Fruit fly (Drosophila melanogaster) whole organism, embryonic: Measurements from ENCODE around the gene CG31792.

ENCODE experiments used
- Ada2b ChIP-seq: fragments of 200-800 bp; sonication (Bioruptor generic); IDR thresholded peaks from 2 replicates; pipeline ENCODE4 v1.3.6; 2022; ENCODE audit warnings: missing biosample characterization, missing genetic modification characterization
- B-H2 ChIP-seq: fragments of 200-800 bp; sonication (Bioruptor generic); optimal IDR thresholded peaks from 2 replicates; lab custom pipeline; 2018; ENCODE audit warnings: missing biosample characterization, mild to moderate bottlenecking, missing genetic modification characterization
- CG1024 ChIP-seq: fragments of 200-800 bp; sonication (Bioruptor generic); IDR thresholded peaks from 2 replicates; pipeline ENCODE4 v1.3.6; 2022; ENCODE audit warnings: missing biosample characterization, missing genetic modification characterization
- CG12219 ChIP-seq: fragments of 200-800 bp; sonication (Bioruptor generic); optimal IDR thresholded peaks from 3 replicates; lab custom pipeline; 2018; ENCODE audit warnings: missing biosample characterization, mild to moderate bottlenecking, missing genetic modification characterization
- CG12659 ChIP-seq: fragments of 200-800 bp; sonication (Bioruptor generic); optimal IDR thresholded peaks from 3 replicates; lab custom pipeline; 2017; ENCODE audit warnings: mild to moderate bottlenecking, missing biosample characterization, missing genetic modification reagents, missing genetic modification characterization
- CG13287 ChIP-seq: fragments of 200-800 bp; sonication (Bioruptor generic); IDR thresholded peaks from 2 replicates; pipeline ENCODE4 v1.3.6; 2022; ENCODE audit warnings: missing biosample characterization, missing genetic modification characterization; ENCODE audit not compliant: partially characterized antibody
- CG13424 ChIP-seq: fragments of 200-800 bp; sonication (Bioruptor generic); optimal IDR thresholded peaks from 2 replicates; lab custom pipeline; 2019; ENCODE audit warnings: missing biosample characterization, mild to moderate bottlenecking, missing genetic modification characterization, moderate library complexity
- CG13894 ChIP-seq: fragments of 200-800 bp; sonication (Bioruptor generic); optimal IDR thresholded peaks from 3 replicates; lab custom pipeline; 2018; ENCODE audit warnings: missing biosample characterization, mild to moderate bottlenecking, missing genetic modification characterization, moderate library complexity
- CG1529 ChIP-seq: fragments of 200-800 bp; sonication (Bioruptor generic); optimal IDR thresholded peaks from 3 replicates; lab custom pipeline; 2018; ENCODE audit warnings: missing biosample characterization, missing genetic modification characterization
- CG1647 ChIP-seq: fragments of 200-800 bp; sonication (Bioruptor generic); optimal IDR thresholded peaks from 3 replicates; lab custom pipeline; 2016; ENCODE audit warnings: missing biosample characterization, missing genetic modification characterization
- CG17385 ChIP-seq: fragments of 200-800 bp; sonication (Bioruptor generic); optimal IDR thresholded peaks from 3 replicates; lab custom pipeline; 2018; ENCODE audit warnings: missing biosample characterization, mild to moderate bottlenecking, missing genetic modification characterization
- CG17912 ChIP-seq: fragments of 200-800 bp; sonication (Bioruptor generic); optimal IDR thresholded peaks from 2 replicates; lab custom pipeline; 2018; ENCODE audit warnings: missing biosample characterization, mild to moderate bottlenecking, missing genetic modification characterization
- CG31388 ChIP-seq: fragments of 200-800 bp; sonication (Bioruptor generic); optimal IDR thresholded peaks from 2 replicates; lab custom pipeline; 2016; ENCODE audit warnings: missing biosample characterization, missing genetic modification characterization
- CG3726 ChIP-seq: fragments of 200-800 bp; sonication (Bioruptor generic); IDR thresholded peaks from 3 replicates; pipeline ENCODE4, ENCODE4 v1.3.6; 2022; ENCODE audit warnings: missing biosample characterization, missing genetic modification characterization
- CG4282 ChIP-seq: fragments of 200-800 bp; sonication (Bioruptor generic); optimal IDR thresholded peaks from 2 replicates; lab custom pipeline; 2016; ENCODE audit warnings: missing biosample characterization, missing genetic modification characterization
- CG4360 ChIP-seq: fragments of 200-800 bp; sonication (Bioruptor generic); IDR thresholded peaks from 2 replicates; pipeline ENCODE4 v1.3.6; 2022; ENCODE audit warnings: missing biosample characterization, missing genetic modification characterization
- CG4854 ChIP-seq: fragments of 200-800 bp; sonication (Bioruptor generic); optimal IDR thresholded peaks from 2 replicates; lab custom pipeline; 2016; ENCODE audit warnings: missing biosample characterization, missing genetic modification characterization, inconsistent platforms
- CG6175 ChIP-seq: fragments of 200-800 bp; sonication (Bioruptor generic); IDR thresholded peaks from 3 replicates; pipeline ENCODE4 v1.3.6; 2022; ENCODE audit warnings: missing biosample characterization, missing genetic modification characterization
- CG7839 ChIP-seq: fragments of 200-800 bp; sonication (Bioruptor generic); optimal IDR thresholded peaks from 3 replicates; lab custom pipeline; 2018; ENCODE audit warnings: missing biosample characterization, mild to moderate bottlenecking, missing genetic modification characterization, moderate library complexity
- CG8089 ChIP-seq: fragments of 200-800 bp; sonication (Bioruptor generic); optimal IDR thresholded peaks from 3 replicates; lab custom pipeline; 2016; ENCODE audit warnings: missing biosample characterization, missing genetic modification characterization
- CG9437 ChIP-seq: fragments of 200-800 bp; sonication (Bioruptor generic); optimal IDR thresholded peaks from 2 replicates; lab custom pipeline; 2018; ENCODE audit warnings: missing biosample characterization, mild to moderate bottlenecking, missing genetic modification characterization
- CG9797 ChIP-seq: fragments of 200-800 bp; sonication (Bioruptor generic); optimal IDR thresholded peaks from 3 replicates; lab custom pipeline; 2018; ENCODE audit warnings: missing biosample characterization, mild to moderate bottlenecking, missing genetic modification characterization
- CoRest ChIP-seq: fragments of 200-800 bp; sonication (Bioruptor generic); optimal IDR thresholded peaks from 3 replicates; lab custom pipeline; 2018; ENCODE audit warnings: missing biosample characterization, mild to moderate bottlenecking, missing genetic modification characterization, moderate library complexity
- Dip3 ChIP-seq: fragments of 200-800 bp; sonication (Bioruptor generic); optimal IDR thresholded peaks from 3 replicates; lab custom pipeline; 2016; ENCODE audit warnings: missing biosample characterization, missing genetic modification characterization
- Dref ChIP-seq: fragments of 200-800 bp; sonication (Bioruptor generic); IDR thresholded peaks from 2 replicates; pipeline ENCODE4 v1.3.6; 2022; ENCODE audit warnings: missing biosample characterization, missing genetic modification characterization
- ERR ChIP-seq: fragments of 200-800 bp; sonication (Bioruptor generic); optimal IDR thresholded peaks from 2 replicates; lab custom pipeline; 2016; ENCODE audit warnings: missing biosample characterization, missing genetic modification characterization
- H2.0 ChIP-seq: fragments of 200-800 bp; sonication (Bioruptor generic); IDR thresholded peaks from 2 replicates; pipeline ENCODE4 v1.3.6; 2022; ENCODE audit warnings: missing biosample characterization, missing genetic modification characterization
- HLH4C ChIP-seq: fragments of 200-800 bp; sonication (Bioruptor generic); IDR thresholded peaks from 3 replicates; pipeline ENCODE4 v1.3.6; 2022; ENCODE audit warnings: missing biosample characterization, missing genetic modification characterization; ENCODE audit not compliant: partially characterized antibody
- HmgD ChIP-seq: fragments of 200-800 bp; sonication (Bioruptor generic); optimal IDR thresholded peaks from 3 replicates; lab custom pipeline; 2016; ENCODE audit warnings: missing biosample characterization, missing genetic modification characterization
- Kr ChIP-seq: fragments of 200-800 bp; sonication (Bioruptor generic); optimal IDR thresholded peaks from 2 replicates; lab custom pipeline; 2017; ENCODE audit warnings: missing biosample characterization, mild to moderate bottlenecking, missing genetic modification characterization
- MBD-R2 ChIP-seq: fragments of 200-800 bp; sonication (Bioruptor generic); IDR thresholded peaks from 2 replicates; pipeline ENCODE4 v1.3.6; 2022; ENCODE audit warnings: missing biosample characterization, missing genetic modification characterization
- Mrtf ChIP-seq: fragments of 200-800 bp; sonication (Bioruptor generic); IDR thresholded peaks from 3 replicates; pipeline ENCODE4 v1.3.6; 2022; ENCODE audit warnings: missing biosample characterization, missing genetic modification characterization
- Oli ChIP-seq: fragments of 200-800 bp; sonication (Bioruptor generic); optimal IDR thresholded peaks from 2 replicates; lab custom pipeline; 2018; ENCODE audit warnings: missing biosample characterization, mild to moderate bottlenecking, missing genetic modification characterization, moderate library complexity
- Side ChIP-seq: fragments of 200-800 bp; sonication (Bioruptor generic); optimal IDR thresholded peaks from 2 replicates; lab custom pipeline; 2016; ENCODE audit warnings: missing biosample characterization, missing genetic modification characterization
- Sin3A ChIP-seq: fragments of >200 bp; optimal IDR thresholded peaks from 2 replicates; lab custom pipeline; 2018
- Trl ChIP-seq, 3 experiments: fragments of >200 bp in 2 of 3; fragments of 200-800 bp in 1 of 3; sonication (Bioruptor generic) in 1 of 3; optimal IDR thresholded peaks; 2 replicates in 1 of 3; 3 replicates in 2 of 3; lab custom pipeline; 2016 to 2017; ENCODE audit warnings: missing biosample characterization in 1 of 3, missing genetic modification characterization in 1 of 3
- ash1 ChIP-seq: fragments of 200-800 bp; sonication (Bioruptor generic); optimal IDR thresholded peaks from 2 replicates; lab custom pipeline; 2018; ENCODE audit warnings: missing biosample characterization, mild to moderate bottlenecking, missing genetic modification characterization
- ato ChIP-seq: fragments of 200-800 bp; sonication (Bioruptor generic); IDR thresholded peaks from 2 replicates; pipeline ENCODE4 v1.3.6; 2022; ENCODE audit warnings: missing biosample characterization, missing genetic modification characterization; ENCODE audit not compliant: partially characterized antibody
- az2 ChIP-seq: fragments of 200-800 bp; sonication (Bioruptor generic); optimal IDR thresholded peaks from 3 replicates; lab custom pipeline; 2016; ENCODE audit warnings: missing biosample characterization, missing genetic modification characterization
- bigmax ChIP-seq: fragments of 200-800 bp; sonication (Bioruptor generic); optimal IDR thresholded peaks from 2 replicates; lab custom pipeline; 2018; ENCODE audit warnings: missing biosample characterization, mild to moderate bottlenecking, missing genetic modification characterization
- da ChIP-seq: fragments of 200-800 bp; sonication (Bioruptor generic); optimal IDR thresholded peaks from 2 replicates; lab custom pipeline; 2016; ENCODE audit warnings: missing biosample characterization, missing genetic modification characterization
- dimm ChIP-seq: fragments of 200-800 bp; sonication (Bioruptor generic); IDR thresholded peaks from 2 replicates; pipeline ENCODE4 v1.3.6; 2022; ENCODE audit warnings: missing biosample characterization, missing genetic modification characterization
- exex ChIP-seq: fragments of 200-800 bp; sonication (Bioruptor generic); optimal IDR thresholded peaks from 4 replicates; lab custom pipeline; 2018; ENCODE audit warnings: missing biosample characterization, mild to moderate bottlenecking, missing genetic modification characterization, moderate library complexity
- gsb-n ChIP-seq: fragments of 200-800 bp; sonication (Bioruptor generic); optimal IDR thresholded peaks from 3 replicates; lab custom pipeline; 2018; ENCODE audit warnings: missing biosample characterization, mild to moderate bottlenecking, missing genetic modification characterization
- hb ChIP-seq: fragments of 200-800 bp; sonication (Bioruptor generic); IDR thresholded peaks from 3 replicates; pipeline ENCODE4 v1.3.6; 2022; ENCODE audit warnings: missing biosample characterization, missing genetic modification characterization; ENCODE audit not compliant: partially characterized antibody
- lilli ChIP-seq: fragments of 200-800 bp; sonication (Bioruptor generic); optimal IDR thresholded peaks from 3 replicates; lab custom pipeline; 2016; ENCODE audit warnings: missing biosample characterization, missing genetic modification characterization
- ro ChIP-seq: fragments of 200-800 bp; sonication (Bioruptor generic); IDR thresholded peaks from 2 replicates; pipeline ENCODE4 v1.3.6; 2022; ENCODE audit warnings: missing biosample characterization, missing genetic modification characterization
- sqz ChIP-seq: fragments of 200-800 bp; sonication (Bioruptor generic); optimal IDR thresholded peaks from 3 replicates; lab custom pipeline; 2018; ENCODE audit warnings: missing biosample characterization, mild to moderate bottlenecking, missing genetic modification characterization
- stwl ChIP-seq: fragments of 200-800 bp; sonication (Bioruptor generic); optimal IDR thresholded peaks from 3 replicates; lab custom pipeline; 2018; ENCODE audit warnings: missing biosample characterization, mild to moderate bottlenecking, missing genetic modification characterization, moderate library complexity

Gene CG31792

DNA sequence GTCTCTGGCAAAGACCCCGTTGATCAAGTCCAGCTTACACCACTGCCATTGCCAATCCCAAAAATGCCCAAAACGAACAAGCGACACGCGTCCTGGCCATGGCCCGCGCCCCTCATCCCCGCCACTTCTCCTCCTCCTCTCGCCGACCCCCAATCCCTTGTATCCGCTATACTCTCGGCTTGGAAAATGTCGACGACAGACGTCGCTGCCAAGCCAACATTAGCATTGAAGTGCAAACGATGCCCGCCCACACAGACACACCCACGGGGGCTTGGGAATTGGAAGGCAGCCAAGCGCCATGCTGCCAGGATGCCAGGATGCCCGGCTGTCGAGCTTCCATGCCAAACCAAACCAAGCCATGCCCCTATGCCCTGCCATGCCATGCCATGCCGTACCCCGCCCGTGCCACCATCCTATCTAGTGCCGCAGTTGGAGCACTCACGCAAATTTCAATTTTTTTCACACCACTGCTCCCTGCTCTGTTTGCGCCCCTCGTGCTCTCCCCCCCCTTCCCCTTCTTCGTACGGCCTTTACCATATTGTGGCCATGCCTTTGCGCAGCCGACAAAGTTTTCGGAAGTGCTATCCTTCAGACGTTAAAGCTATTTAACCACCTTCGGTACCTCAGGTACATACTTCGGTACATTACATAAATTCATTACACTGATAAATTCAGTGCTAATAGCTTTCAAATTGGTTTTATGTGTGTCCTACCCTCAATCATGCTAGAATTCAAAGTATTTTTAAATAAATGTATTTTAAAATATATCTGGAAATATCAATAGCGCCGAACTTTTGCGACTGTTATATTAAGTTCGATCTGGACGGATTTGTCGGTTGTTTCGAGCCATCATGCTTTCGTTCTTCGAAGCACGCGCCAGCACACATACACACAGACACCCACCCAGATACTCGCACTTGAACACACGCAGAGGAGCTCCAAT lies 24.3 kb downstream of the CG31792 start (continued):
- TF ChIP-seq Oli (tag; lab: Kevin White, UChicago) (peak; percentile 88), CG13287 (GFP tag; lab: Robert Waterston, UW) (no peak), hb (GFP tag; lab: Robert Waterston, UW) (no peak), dimm (no peak), Mrtf (GFP tag; lab: Robert Waterston, UW) (0 out of 3 replicates have a peak, but pooled peaks have one; percentile 26), CG17385 (GFP tag; lab: Kevin White, UChicago) (peak; percentile 83), lilli (peak; percentile 72), MBD-R2 (GFP tag; lab: Robert Waterston, UW) (0 out of 2 replicates have a peak, but pooled peaks have one; percentile 24), CG7839 (peak; percentile 85), CG1024 (GFP tag; lab: Robert Waterston, UW) (no peak), Dip3 (GFP tag; lab: Kevin White, UChicago) (no peak), CG4854 (GFP tag; lab: Kevin White, UChicago) (peak; percentile 17), bigmax (GFP tag; lab: Kevin White, UChicago) (no peak), ro (GFP tag; lab: Robert Waterston, UW) (peak; percentile 53; the same call in 1 of the 2 replicates), Dref (GFP tag; lab: Robert Waterston, UW) (no peak), CoRest (tag; lab: Kevin White, UChicago) (peak; percentile 89), Trl (optimal IDR thresholded peaks at IDR 0.05; lab: Kevin White, UChicago) (no peak), Trl (GFP tag; optimal IDR thresholded peaks at IDR 0.05; lab: Kevin White, UChicago) (peak; percentile 6), CG3726 (GFP tag; lab: Robert Waterston, UW) (no peak), H2.0 (GFP tag; lab: Robert Waterston, UW) (no peak; the same call in 1 of the 2 replicates), CG13424 (peak; percentile 89), CG4282 (GFP tag; lab: Kevin White, UChicago) (no peak), CG17912 (GFP tag; lab: Kevin White, UChicago) (no peak), HmgD (GFP tag; lab: Kevin White, UChicago) (no peak), CG31388 (GFP tag; lab: Kevin White, UChicago) (no peak), ato (GFP tag; lab: Robert Waterston, UW) (no peak), sqz (GFP tag; lab: Kevin White, UChicago) (peak; percentile 67), ERR (GFP tag; lab: Kevin White, UChicago) (no peak), CG6175 (no peak), Kr (GFP tag; lab: Kevin White, UChicago) (no peak), CG8089 (peak; percentile 13), CG12659 (GFP tag; lab: Kevin White, UChicago) (peak; percentile 85), az2 (GFP tag; lab: Kevin White, UChicago) (peak; percentile 75), Ada2b (GFP tag; lab: Robert Waterston, UW) (peak; percentile 65), CG9437 (GFP tag; lab: Kevin White, UChicago) (peak; percentile 76), exex (tag; lab: Kevin White, UChicago) (peak; percentile 30), CG1647 (no peak), CG4360 (GFP tag; lab: Robert Waterston, UW) (no peak), da (GFP tag; lab: Kevin White, UChicago) (no peak), CG1529 (GFP tag; lab: Kevin White, UChicago) (peak; percentile 85), CG13894 (tag; lab: Kevin White, UChicago) (peak; percentile 55), gsb-n (peak; percentile 65), stwl (tag; lab: Kevin White, UChicago) (no peak), CG12219 (peak; percentile 66), ash1 (GFP tag; lab: Kevin White, UChicago) (no peak), Sin3A (lab: Kevin White, UChicago) (no peak), HLH4C (GFP tag; lab: Robert Waterston, UW) (no peak), B-H2 (GFP tag; lab: Kevin White, UChicago) (peak; percentile 83), Side (GFP tag; lab: Kevin White, UChicago) (no peak), CG9797 (GFP tag; lab: Kevin White, UChicago) (no peak)
